Worm (Caenorhabditis elegans): ENCODE data around the gene M03E7.3.
A peak's percentile ranks its signal among the peaks of the same experiment; 100 is the strongest.

The M03E7.3 gene

ce11 chrV:5576008-5576407, 38.8 kb upstream of the M03E7.3 start (continued):
- TF ChIP-seq ctbp-1 (GFP tag; IDR thresholded peaks at IDR 0.05) (0 out of 2 replicates have a peak, but pooled peaks have one; percentile 10), mep-1 (tag; optimal IDR thresholded peaks at IDR 0.05) (peak; percentile 61), F44E2.7 (GFP tag; IDR thresholded peaks at IDR 0.05) (no peak), set-16 (GFP tag; IDR thresholded peaks at IDR 0.05) (no peak), dpl-1 (GFP tag; optimal IDR thresholded peaks at IDR 0.05) (peak; percentile 47), nhr-25 (tag; optimal IDR thresholded peaks at IDR 0.05; ENCODE audit: borderline replicate concordance, insufficient read depth) (no peak), nhr-102 (tag; optimal IDR thresholded peaks at IDR 0.05) (peak; percentile 60), duxl-1 (tag; optimal IDR thresholded peaks at IDR 0.05; ENCODE audit: poor library complexity) (no peak), daf-8 (GFP tag; IDR thresholded peaks at IDR 0.05) (no peak), sdz-12 (GFP tag; optimal IDR thresholded peaks at IDR 0.05) (no peak), egl-27 (tag; optimal IDR thresholded peaks at IDR 0.05) (no peak), ama-1 (optimal IDR thresholded peaks at IDR 0.05) (no peak), ztf-7 (tag; optimal IDR thresholded peaks at IDR 0.05) (peak; percentile 58), madf-9 (GFP tag; conservative IDR thresholded peaks at IDR 0.05) (no peak), fos-1 (tag; optimal IDR thresholded peaks at IDR 0.05) (no peak), F26F4.8 (GFP tag; conservative IDR thresholded peaks at IDR 0.05) (no peak), tra-1 (GFP tag; IDR thresholded peaks at IDR 0.05) (0 out of 2 replicates have a peak, but pooled peaks have one; percentile 18), zip-11 (GFP tag; IDR thresholded peaks at IDR 0.05) (no peak), nhr-11 (tag; optimal IDR thresholded peaks at IDR 0.05) (no peak), zfp-3 (GFP tag; conservative IDR thresholded peaks at IDR 0.05) (no peak), ceh-44 (GFP tag; IDR thresholded peaks at IDR 0.05) (no peak), daf-16 (GFP tag; optimal IDR thresholded peaks at IDR 0.05) (peak in 1 of 2 experiments; percentile 44), daf-16 (tag; optimal IDR thresholded peaks at IDR 0.05) (peak; percentile 90), mes-2 (tag; optimal IDR thresholded peaks at IDR 0.05; ENCODE audit: poor library complexity, severe bottlenecking) (peak; percentile 57), nhr-28 (tag; optimal IDR thresholded peaks at IDR 0.05) (peak; percentile 98), pha-4 (GFP tag; IDR thresholded peaks at IDR 0.05) (no peak; the same call in 1 of the 2 replicates), pha-4 (tag; optimal IDR thresholded peaks at IDR 0.05) (peak; percentile 61), mxl-2 (GFP tag; conservative IDR thresholded peaks at IDR 0.05) (no peak), egl-43 (GFP tag; IDR thresholded peaks at IDR 0.05) (0 out of 2 replicates have a peak, but pooled peaks have one; percentile 63), ces-1 (GFP tag; optimal IDR thresholded peaks at IDR 0.05) (no peak), ZK337.2 (GFP tag; IDR thresholded peaks at IDR 0.05) (no peak), lim-7 (GFP tag; IDR thresholded peaks at IDR 0.05) (no peak), arid-1 (GFP tag; conservative IDR thresholded peaks at IDR 0.05) (peak; percentile 54; the same call in 1 of the 2 replicates), lin-29 (GFP tag; IDR thresholded peaks at IDR 0.05) (no peak), lir-3 (tag; optimal IDR thresholded peaks at IDR 0.05) (no peak), rbr-2 (tag; optimal IDR thresholded peaks at IDR 0.05) (peak; percentile 36), ceh-20 (GFP tag; IDR thresholded peaks at IDR 0.05) (no peak), T26A8.4 (GFP tag; IDR thresholded peaks at IDR 0.05) (peak; percentile 80), spr-3 (GFP tag; optimal IDR thresholded peaks at IDR 0.05) (no peak), snpc-1.2 (GFP tag; IDR thresholded peaks at IDR 0.05) (no peak), hlh-30 (tag; optimal IDR thresholded peaks at IDR 0.05; ENCODE audit: insufficient read depth) (peak; percentile 17), zip-2 (tag; optimal IDR thresholded peaks at IDR 0.05) (peak; percentile 92), unc-130 (GFP tag; optimal IDR thresholded peaks at IDR 0.05) (no peak), dmd-6 (GFP tag; IDR thresholded peaks at IDR 0.05) (peak; percentile 76), aly-2 (tag; optimal IDR thresholded peaks at IDR 0.05) (no peak), T20F7.1 (GFP tag; optimal IDR thresholded peaks at IDR 0.05) (peak; percentile 45), daf-12 (tag; optimal IDR thresholded peaks at IDR 0.05) (no peak), ceh-62 (tag; optimal IDR thresholded peaks at IDR 0.05) (no peak), nhr-111 (GFP tag; optimal IDR thresholded peaks at IDR 0.05) (no peak), unc-39 (tag; optimal IDR thresholded peaks at IDR 0.05) (no peak), nhr-41 (GFP tag; IDR thresholded peaks at IDR 0.05) (0 out of 2 replicates have a peak, but pooled peaks have one; percentile 33), aha-1 (tag) (peak; percentile 98)
